Worm (Caenorhabditis elegans) whole organism, early embryonic: ENCODE results near the gene Y39B6A.7.

Experiments used
- B0310.2 ChIP-seq: sonication (generic microtip); optimal IDR thresholded peaks from 2 replicates; lab custom pipeline; 2016; ENCODE audit warnings: mild to moderate bottlenecking, missing genetic modification characterization, missing compliant biosample characterization
- F13C5.2 ChIP-seq: sonication (generic microtip); optimal IDR thresholded peaks from 2 replicates; lab custom pipeline; 2017; ENCODE audit warnings: mild to moderate bottlenecking, missing genetic modification characterization, inconsistent platforms, missing compliant biosample characterization
- aly-1 ChIP-seq: sonication (generic microtip); optimal IDR thresholded peaks from 2 replicates; lab custom pipeline; 2016; ENCODE audit warnings: missing genetic modification characterization, missing compliant biosample characterization
- ama-1 ChIP-seq: fragments of 150-350 bp; optimal IDR thresholded peaks from 2 replicates; lab custom pipeline; 2014
- ceh-13 ChIP-seq: fragments of 200-800 bp; sonication (Bioruptor generic); optimal IDR thresholded peaks from 2 replicates; lab custom pipeline; 2018; ENCODE audit warnings: mild to moderate bottlenecking, missing genetic modification characterization, missing compliant biosample characterization
- ceh-36 ChIP-seq: sonication (generic microtip); optimal IDR thresholded peaks from 2 replicates; lab custom pipeline; 2016; ENCODE audit warnings: missing genetic modification characterization, inconsistent platforms, missing compliant biosample characterization
- ets-7 ChIP-seq: sonication (generic microtip); optimal IDR thresholded peaks from 2 replicates; lab custom pipeline; 2016; ENCODE audit warnings: missing genotype, missing genetic modification characterization, missing compliant biosample characterization
- flt-1 ChIP-seq: fragments of 200-800 bp; sonication (Bioruptor generic); IDR thresholded peaks from 2 replicates; pipeline ENCODE4 v1.3.6; 2022; ENCODE audit warnings: missing genetic modification characterization, missing compliant biosample characterization
- hmbx-1 ChIP-seq: sonication (generic microtip); optimal IDR thresholded peaks from 2 replicates; lab custom pipeline; 2016; ENCODE audit warnings: mild to moderate bottlenecking, missing genetic modification characterization, missing compliant biosample characterization
- hmg-4 ChIP-seq: fragments of 200-800 bp; sonication (Bioruptor generic); optimal IDR thresholded peaks from 2 replicates; lab custom pipeline; 2018; ENCODE audit warnings: mild to moderate bottlenecking, missing genetic modification characterization, missing compliant biosample characterization
- hnd-1 ChIP-seq: sonication (generic microtip); optimal IDR thresholded peaks from 2 replicates; lab custom pipeline; 2016; ENCODE audit warnings: missing genetic modification characterization, missing compliant biosample characterization
- pes-1 ChIP-seq: fragments of 200-800 bp; sonication (Bioruptor generic); IDR thresholded peaks from 2 replicates; pipeline ENCODE4 v1.3.6; 2022; ENCODE audit warnings: missing genetic modification reagents, missing genetic modification characterization, missing compliant biosample characterization
- scrt-1 ChIP-seq: fragments of 200-800 bp; sonication (Bioruptor generic); IDR thresholded peaks from 2 replicates; pipeline ENCODE4 v1.3.6; 2022; ENCODE audit warnings: missing genetic modification characterization, missing compliant biosample characterization
- sea-1 ChIP-seq: fragments of 200-800 bp; sonication (Bioruptor generic); conservative IDR thresholded peaks from 2 replicates; pipeline ENCODE4 v1.3.6; 2022; ENCODE audit warnings: missing genetic modification characterization, missing compliant biosample characterization
- tbx-11 ChIP-seq: fragments of 200-800 bp; sonication (Bioruptor generic); IDR thresholded peaks from 2 replicates; pipeline ENCODE4 v1.3.6; 2022; ENCODE audit warnings: missing genetic modification characterization, missing compliant biosample characterization
- tbx-37 ChIP-seq: fragments of 200-800 bp; sonication (Bioruptor generic); conservative IDR thresholded peaks from 2 replicates; pipeline ENCODE4 v1.3.6; 2022; ENCODE audit warnings: missing genetic modification reagents, missing genetic modification characterization, missing compliant biosample characterization
- tra-4 ChIP-seq: sonication (generic microtip); optimal IDR thresholded peaks from 2 replicates; lab custom pipeline; 2017; ENCODE audit warnings: missing genetic modification characterization, missing compliant biosample characterization

Y39B6A.7 gene

ce11 chrV:19136206-19136605, 12.8 kb downstream of the Y39B6A.7 start, which contains the start of gene Y39B6A.9:
Gene Y39B6A.9, plus strand, starts transcription at chrV:19136506.
- TF ChIP-seq ceh-13 (no peak), sea-1 (GFP tag; lab: Robert Waterston, UW) (no peak)

ce11 chrV:19133507-19133906, 15.4 kb downstream of the Y39B6A.7 start, which contains the start of gene Y39B6A.10:
Gene Y39B6A.10, minus strand, starts transcription at chrV:19133607.
- TF ChIP-seq aly-1 (no peak), tbx-11 (no peak), hmg-4 (GFP tag; lab: Kevin White, UChicago) (no peak), pes-1 (GFP tag; lab: Robert Waterston, UW) (no peak), B0310.2 (no peak), sea-1 (GFP tag; lab: Robert Waterston, UW) (no peak), hnd-1 (tag; lab: Kevin White, UChicago) (no peak), scrt-1 (no peak), F13C5.2 (tag; lab: Kevin White, UChicago) (no peak), ets-7 (tag; lab: Kevin White, UChicago) (no peak), ceh-36 (tag; lab: Kevin White, UChicago) (no peak), ceh-13 (no peak)

- TF ChIP-seq tbx-11, result no peak
- TF ChIP-seq flt-1 (GFP tag; lab: Robert Waterston, UW), result no peak
- TF ChIP-seq ets-7 (tag; lab: Kevin White, UChicago), result no peak
- TF ChIP-seq scrt-1, result no peak
- no peak for TF ChIP-seq B0310.2
- no peak for TF ChIP-seq sea-1 (GFP tag; lab: Robert Waterston, UW)
- no peak for TF ChIP-seq pes-1 (GFP tag; lab: Robert Waterston, UW)
- no peak for TF ChIP-seq hnd-1 (tag; lab: Kevin White, UChicago)
- no peak for TF ChIP-seq ama-1 (lab: Kevin White, UChicago)
- TF ChIP-seq ceh-13, result no peak
- TF ChIP-seq ceh-36 (tag; lab: Kevin White, UChicago), result no peak
- TF ChIP-seq hmg-4 (GFP tag; lab: Kevin White, UChicago), result no peak
- TF ChIP-seq hmbx-1 (tag; lab: Kevin White, UChicago), result no peak
- no peak for TF ChIP-seq tra-4
- TF ChIP-seq tbx-37 (GFP tag; lab: Robert Waterston, UW), result no peak
- no peak for TF ChIP-seq F13C5.2 (tag; lab: Kevin White, UChicago)
- TF ChIP-seq aly-1, result no peak
These were observed 17.0 kb downstream of the Y39B6A.7 start for ce11 chrV:19131848-19132401.

ce11 chrV:19129497-19130212, 19.3 kb downstream of the Y39B6A.7 start:
- TF ChIP-seq ets-7 (tag; lab: Kevin White, UChicago), result no peak
- no peak for TF ChIP-seq flt-1 (GFP tag; lab: Robert Waterston, UW)
- no peak for TF ChIP-seq aly-1
- no peak for TF ChIP-seq F13C5.2 (tag; lab: Kevin White, UChicago)
- TF ChIP-seq ceh-36 (tag; lab: Kevin White, UChicago), result no peak
- TF ChIP-seq scrt-1, result no peak

- TF ChIP-seq B0310.2 (no peak), pes-1 (GFP tag; lab: Robert Waterston, UW) (no peak), ceh-13 (no peak), flt-1 (GFP tag; lab: Robert Waterston, UW) (no peak), ceh-36 (tag; lab: Kevin White, UChicago) (no peak), tbx-11 (no peak), aly-1 (no peak), ets-7 (tag; lab: Kevin White, UChicago) (no peak), hmg-4 (GFP tag; lab: Kevin White, UChicago) (no peak), tra-4 (no peak), ama-1 (lab: Kevin White, UChicago) (no peak), hnd-1 (tag; lab: Kevin White, UChicago) (no peak), tbx-37 (GFP tag; lab: Robert Waterston, UW) (no peak)
These were observed 21.7 kb downstream of the Y39B6A.7 start, which contains the start of gene dyf-17 for ce11 chrV:19127225-19127624. Gene dyf-17, plus strand, starts transcription at chrV:19127525.

ce11 chrV:19125812-19126211, 23.1 kb downstream of the Y39B6A.7 start:
- TF ChIP-seq hmbx-1 (tag; lab: Kevin White, UChicago) (peak; percentile 57), F13C5.2 (tag; lab: Kevin White, UChicago) (peak; percentile 79), aly-1 (peak; percentile 36), sea-1 (GFP tag; lab: Robert Waterston, UW) (peak; percentile 92), tra-4 (peak; percentile 47), hnd-1 (tag; lab: Kevin White, UChicago) (peak; percentile 57), ets-7 (tag; lab: Kevin White, UChicago) (no peak), ama-1 (lab: Kevin White, UChicago) (no peak), B0310.2 (peak; percentile 85), ceh-36 (tag; lab: Kevin White, UChicago) (peak; percentile 81), tbx-37 (GFP tag; lab: Robert Waterston, UW) (peak; percentile 90), flt-1 (GFP tag; lab: Robert Waterston, UW) (peak; percentile 92), tbx-11 (peak; percentile 84), hmg-4 (GFP tag; lab: Kevin White, UChicago) (peak; percentile 85), pes-1 (GFP tag; lab: Robert Waterston, UW) (peak; percentile 92), ceh-13 (peak; percentile 72), scrt-1 (peak; percentile 89)

- TF ChIP-seq aly-1 (no peak), ceh-13 (no peak), ets-7 (tag; lab: Kevin White, UChicago) (no peak), hmg-4 (GFP tag; lab: Kevin White, UChicago) (no peak), F13C5.2 (tag; lab: Kevin White, UChicago) (no peak)
These were observed 23.7 kb downstream of the Y39B6A.7 start for ce11 chrV:19125253-19125652.
